Fruit fly (Drosophila melanogaster): ENCODE data around the gene CG14989.

The CG14989 gene

dm6 chr3L:4096546-4096945, 9.2 kb downstream of the CG14989 start:
- TF ChIP-seq CG8290 (GFP tag; optimal IDR thresholded peaks at IDR 0.05) (no peak), CG8290 (tag; optimal IDR thresholded peaks at IDR 0.05) (peak in 1 of 2 experiments; percentile 11), CG12769 (tag; optimal IDR thresholded peaks at IDR 0.05) (peak; percentile 53), Taf1 (GFP tag; IDR thresholded peaks at IDR 0.05) (no peak), vvl (GFP tag; IDR thresholded peaks at IDR 0.05) (peak; percentile 47; the same call in 1 of the 2 replicates), ci (GFP tag; IDR thresholded peaks at IDR 0.05) (peak; percentile 39; the same call in 1 of the 3 replicates), CG10543 (GFP tag; optimal IDR thresholded peaks at IDR 0.05) (peak; percentile 19), Pdp1 (GFP tag; optimal IDR thresholded peaks at IDR 0.05) (peak in 1 of 2 experiments; percentile 31), CG10147 (GFP tag; optimal IDR thresholded peaks at IDR 0.05) (no peak), CG2199 (GFP tag; IDR thresholded peaks at IDR 0.05) (0 out of 3 replicates have a peak, but pooled peaks have one; percentile 59), Doc3 (GFP tag; IDR thresholded peaks at IDR 0.05; ENCODE audit: partially characterized antibody) (no peak), pros (GFP tag; optimal IDR thresholded peaks at IDR 0.05) (peak; percentile 55), NfI (GFP tag; optimal IDR thresholded peaks at IDR 0.05) (no peak), Drgx (GFP tag; IDR thresholded peaks at IDR 0.05) (no peak), Med (GFP tag) (peak; percentile 80), twi (tag; optimal IDR thresholded peaks at IDR 0.05) (peak; percentile 8), chinmo (GFP tag; IDR thresholded peaks at IDR 0.05; ENCODE audit: partially characterized antibody) (0 out of 4 replicates have a peak, but pooled peaks have one; percentile 47), lilli (GFP tag; optimal IDR thresholded peaks at IDR 0.05) (no peak), z (GFP tag; IDR thresholded peaks at IDR 0.05) (peak; percentile 71; the same call in 1 of the 3 replicates), Side (GFP tag; optimal IDR thresholded peaks at IDR 0.05) (no peak), sd (tag; optimal IDR thresholded peaks at IDR 0.05) (peak; percentile 28), CkIIα-i1 (GFP tag; IDR thresholded peaks at IDR 0.05) (no peak), sens (GFP tag) (peak; percentile 27), cwo (GFP tag; optimal IDR thresholded peaks at IDR 0.05) (peak; percentile 31), CG5180 (GFP tag; optimal IDR thresholded peaks at IDR 0.05) (peak; percentile 96), kni (GFP tag; optimal IDR thresholded peaks at IDR 0.05) (peak; percentile 50), abd-A (tag; optimal IDR thresholded peaks at IDR 0.05) (peak; percentile 12), crol (GFP tag; IDR thresholded peaks at IDR 0.05) (peak; percentile 95)

- no peak for TF ChIP-seq CG17829 (tag; optimal IDR thresholded peaks at IDR 0.05)
- TF ChIP-seq CG18619 (GFP tag; optimal IDR thresholded peaks at IDR 0.05): no peak
- TF ChIP-seq CG1024 (GFP tag; IDR thresholded peaks at IDR 0.05): no peak
- TF ChIP-seq p53 (GFP tag; optimal IDR thresholded peaks at IDR 0.05): no peak
- no peak for TF ChIP-seq br (optimal IDR thresholded peaks at IDR 0.05)
- peak; percentile 5 for TF ChIP-seq gro (GFP tag; optimal IDR thresholded peaks at IDR 0.05)
- no peak for TF ChIP-seq CG2202 (tag; optimal IDR thresholded peaks at IDR 0.05)
- peak; percentile 29; the same call in 1 of the 2 replicates for TF ChIP-seq GATAe (GFP tag; conservative IDR thresholded peaks at IDR 0.05)
- no peak for TF ChIP-seq disco-r (GFP tag; optimal IDR thresholded peaks at IDR 0.05)
- no peak for TF ChIP-seq oc (tag; optimal IDR thresholded peaks at IDR 0.05)
- TF ChIP-seq otp (GFP tag; IDR thresholded peaks at IDR 0.05): no peak
- no peak for TF ChIP-seq Blimp-1 (GFP tag; optimal IDR thresholded peaks at IDR 0.05)
- TF ChIP-seq pb (GFP tag; optimal IDR thresholded peaks at IDR 0.05): no peak
- TF ChIP-seq dati (GFP tag; IDR thresholded peaks at IDR 0.05): no peak
- TF ChIP-seq CG11247 (GFP tag; IDR thresholded peaks at IDR 0.05): no peak
- no peak for TF ChIP-seq Jarid2 (GFP tag; optimal IDR thresholded peaks at IDR 0.05)
- no peak for TF ChIP-seq dmrt11E (tag; optimal IDR thresholded peaks at IDR 0.05)
- TF ChIP-seq CG8089 (GFP tag; optimal IDR thresholded peaks at IDR 0.05): no peak
- no peak for TF ChIP-seq kay (GFP tag; optimal IDR thresholded peaks at IDR 0.05)
- no peak for TF ChIP-seq E2f1 (GFP tag; IDR thresholded peaks at IDR 0.05)
- no peak for TF ChIP-seq HmgZ (tag; optimal IDR thresholded peaks at IDR 0.05)
- no peak for TF ChIP-seq D19A (tag; optimal IDR thresholded peaks at IDR 0.05)
- no peak for TF ChIP-seq maf-S (GFP tag; optimal IDR thresholded peaks at IDR 0.05)
- TF ChIP-seq ac (GFP tag; optimal IDR thresholded peaks at IDR 0.05): no peak
- no peak for TF ChIP-seq CG17802 (tag; optimal IDR thresholded peaks at IDR 0.05)
Measured at dm6 chr3L:4099194-4099593, 11.8 kb downstream of the CG14989 start.

Measured in whole organism, embryonic.